Worm (Caenorhabditis elegans) whole organism, L4/young adult: ENCODE measurements around the gene mai-1.

Source experiments
- W03F9.2 ChIP-seq: fragments of 150-350 bp; optimal IDR thresholded peaks from 2 replicates; lab custom pipeline; 2014; ENCODE audit warnings: missing biosample characterization, missing genetic modification characterization
- dao-5 ChIP-seq: sonication (generic microtip); optimal IDR thresholded peaks from 2 replicates; lab custom pipeline; 2016; ENCODE audit warnings: missing genotype, missing genetic modification characterization, moderate library complexity, missing compliant biosample characterization
- him-1 ChIP-seq: sonication (generic microtip); optimal IDR thresholded peaks from 2 replicates; lab custom pipeline; 2016; ENCODE audit warnings: missing genotype, missing genetic modification reagents, missing genetic modification characterization, missing compliant biosample characterization

ce11 chrX:3089894-3090414 is 26.4 kb downstream of the mai-1 start:
- TF ChIP-seq him-1 (tag; lab: Kevin White, UChicago): no peak
- peak; percentile 26 for TF ChIP-seq W03F9.2 (tag; lab: Kevin White, UChicago)
- TF ChIP-seq dao-5: no peak
